Worm (Caenorhabditis elegans): Measurements from ENCODE around the gene clec-132.
A peak's percentile ranks its signal among the peaks of the same experiment; 100 is the strongest.

Gene clec-132

ce11 chrII:3620862-3621261, 44.0 kb downstream of the clec-132 start:
- TF ChIP-seq hlh-26 (GFP tag; conservative IDR thresholded peaks at IDR 0.05) (no peak), efl-1 (GFP tag; optimal IDR thresholded peaks at IDR 0.05) (peak; percentile 66), mel-28 (tag; optimal IDR thresholded peaks at IDR 0.05; ENCODE audit: borderline replicate concordance) (no peak), ceh-79 (tag; optimal IDR thresholded peaks at IDR 0.05) (no peak), madf-8 (GFP tag; conservative IDR thresholded peaks at IDR 0.05) (0 out of 2 replicates have a peak, but pooled peaks have one; percentile 20), F37B4.10 (GFP tag; IDR thresholded peaks at IDR 0.05) (no peak), lin-26 (GFP tag; IDR thresholded peaks at IDR 0.05) (no peak), sea-2 (GFP tag; IDR thresholded peaks at IDR 0.05) (no peak), mes-4 (tag; optimal IDR thresholded peaks at IDR 0.05) (no peak), lsl-1 (GFP tag; optimal IDR thresholded peaks at IDR 0.05) (no peak), F33H1.4 (GFP tag; IDR thresholded peaks at IDR 0.05) (no peak), aptf-2 (GFP tag; conservative IDR thresholded peaks at IDR 0.05) (peak; percentile 56; the same call in 1 of the 2 replicates), dpl-1 (GFP tag; optimal IDR thresholded peaks at IDR 0.05) (peak; percentile 24), athp-1 (tag; optimal IDR thresholded peaks at IDR 0.05) (no peak), madf-6 (GFP tag; IDR thresholded peaks at IDR 0.05) (peak; percentile 36; the same call in 1 of the 2 replicates), lir-1 (GFP tag; conservative IDR thresholded peaks at IDR 0.05) (no peak)

- no peak for TF ChIP-seq hmg-1.2 (GFP tag; IDR thresholded peaks at IDR 0.05)
- TF ChIP-seq madf-8 (GFP tag; conservative IDR thresholded peaks at IDR 0.05): no peak
- no peak for TF ChIP-seq attf-6 (GFP tag; IDR thresholded peaks at IDR 0.05)
Measured at ce11 chrII:3622014-3622413, 45.2 kb downstream of the clec-132 start, which contains the start of gene M151.7. M151.7 (plus strand) TSS chrII:3622314.

ce11 chrII:3626872-3627271, 50.0 kb downstream of the clec-132 start, which contains the start of gene M151.3:
M151.3 (plus strand) TSS chrII:3627172.
- TF ChIP-seq snpc-4 (GFP tag; optimal IDR thresholded peaks at IDR 0.05): no peak
- TF ChIP-seq snpc-4 (tag; optimal IDR thresholded peaks at IDR 0.05): no peak
- no peak for TF ChIP-seq unc-130 (GFP tag; optimal IDR thresholded peaks at IDR 0.05)
- TF ChIP-seq hsf-1 (GFP tag; IDR thresholded peaks at IDR 0.05): no peak
- TF ChIP-seq aptf-2 (GFP tag; conservative IDR thresholded peaks at IDR 0.05): no peak
- no peak for TF ChIP-seq Y53G8AR.9 (GFP tag; conservative IDR thresholded peaks at IDR 0.05)
- TF ChIP-seq rec-8 (tag; optimal IDR thresholded peaks at IDR 0.05): no peak
- TF ChIP-seq sptf-2 (GFP tag; optimal IDR thresholded peaks at IDR 0.05): no peak
- TF ChIP-seq ceh-40 (GFP tag; IDR thresholded peaks at IDR 0.05): no peak
- TF ChIP-seq dox-1 (GFP tag; IDR thresholded peaks at IDR 0.05): no peak
- TF ChIP-seq madf-10 (tag; optimal IDR thresholded peaks at IDR 0.05): no peak
- no peak for TF ChIP-seq athp-1 (tag; optimal IDR thresholded peaks at IDR 0.05)
- TF ChIP-seq lag-1 (GFP tag; IDR thresholded peaks at IDR 0.05): no peak
- TF ChIP-seq chd-7 (tag; optimal IDR thresholded peaks at IDR 0.05): no peak
